Fruit fly (Drosophila melanogaster) whole organism, embryonic: ENCODE measurements around the gene ND-B17.

Experiments used
- Asciz ChIP-seq: fragments of 200-800 bp; sonication (Bioruptor generic); optimal IDR thresholded peaks from 2 replicates; lab custom pipeline; 2017; ENCODE audit warnings: missing biosample characterization, mild to moderate bottlenecking, missing genetic modification characterization, missing genetic modification reagents
- Blimp-1 ChIP-seq: fragments of 200-800 bp; sonication (Bioruptor generic); optimal IDR thresholded peaks from 3 replicates; lab custom pipeline; 2018; ENCODE audit warnings: missing biosample characterization, missing genetic modification characterization, mild to moderate bottlenecking, moderate library complexity, missing genetic modification reagents
- CG10321 ChIP-seq: fragments of 200-800 bp; sonication (Bioruptor generic); IDR thresholded peaks from 2 replicates; pipeline ENCODE4 v1.3.6; 2022; ENCODE audit warnings: missing biosample characterization, missing genetic modification characterization
- CG10543 ChIP-seq: fragments of 200-800 bp; sonication (Bioruptor generic); optimal IDR thresholded peaks from 3 replicates; lab custom pipeline; 2017; ENCODE audit warnings: missing biosample characterization, mild to moderate bottlenecking, missing genetic modification characterization, moderate library complexity
- CG10959 ChIP-seq: fragments of 200-800 bp; sonication (Bioruptor generic); IDR thresholded peaks from 2 replicates; pipeline ENCODE4 v1.3.6; 2022; ENCODE audit warnings: missing biosample characterization, missing genetic modification characterization
- CG11456 ChIP-seq: fragments of 200-800 bp; sonication (Bioruptor generic); IDR thresholded peaks from 3 replicates; pipeline ENCODE4 v1.3.6; 2022; ENCODE audit warnings: missing biosample characterization, missing genetic modification characterization
- CG11695 ChIP-seq: fragments of 200-800 bp; sonication (Bioruptor generic); IDR thresholded peaks from 3 replicates; pipeline ENCODE4 v1.3.6; 2022; ENCODE audit warnings: missing biosample characterization, missing genetic modification characterization
- CG13894 ChIP-seq: fragments of 200-800 bp; sonication (Bioruptor generic); optimal IDR thresholded peaks from 3 replicates; lab custom pipeline; 2018; ENCODE audit warnings: missing biosample characterization, mild to moderate bottlenecking, missing genetic modification characterization, moderate library complexity
- CG14441 ChIP-seq: fragments of 200-800 bp; sonication (Bioruptor generic); IDR thresholded peaks from 2 replicates; pipeline ENCODE4 v1.3.6; 2022; ENCODE audit warnings: missing biosample characterization, missing genetic modification characterization
- CG15011 ChIP-seq: fragments of 200-800 bp; sonication (Bioruptor generic); optimal IDR thresholded peaks from 3 replicates; lab custom pipeline; 2018; ENCODE audit warnings: missing biosample characterization, mild to moderate bottlenecking, missing genetic modification characterization
- CG15514 ChIP-seq: fragments of 200-800 bp; sonication (Bioruptor generic); optimal IDR thresholded peaks from 3 replicates; lab custom pipeline; 2017; ENCODE audit warnings: missing biosample characterization, missing genetic modification characterization, mild to moderate bottlenecking, moderate library complexity, missing genetic modification reagents
- CG16779 ChIP-seq: fragments of 200-800 bp; sonication (Bioruptor generic); IDR thresholded peaks from 2 replicates; pipeline ENCODE4 v1.3.6; 2022; ENCODE audit warnings: missing biosample characterization, missing genetic modification characterization
- CG17186 ChIP-seq: fragments of 200-800 bp; sonication (Bioruptor generic); optimal IDR thresholded peaks from 3 replicates; lab custom pipeline; 2017; ENCODE audit warnings: missing biosample characterization, missing genetic modification reagents, missing genetic modification characterization
- CG1792 ChIP-seq: fragments of 200-800 bp; sonication (Bioruptor generic); optimal IDR thresholded peaks from 2 replicates; lab custom pipeline; 2016; ENCODE audit warnings: missing biosample characterization, missing genetic modification characterization
- CG2875 ChIP-seq: fragments of 200-800 bp; sonication (Bioruptor generic); optimal IDR thresholded peaks from 2 replicates; lab custom pipeline; 2017; ENCODE audit warnings: missing biosample characterization, mild to moderate bottlenecking, missing genetic modification characterization, missing genetic modification reagents
- CG30431 ChIP-seq: fragments of 200-800 bp; sonication (Bioruptor generic); optimal IDR thresholded peaks from 2 replicates; lab custom pipeline; 2017; ENCODE audit warnings: missing biosample characterization, missing genetic modification characterization
- CG4707 ChIP-seq: fragments of 200-800 bp; sonication (Bioruptor generic); optimal IDR thresholded peaks from 2 replicates; lab custom pipeline; 2018; ENCODE audit warnings: missing biosample characterization, mild to moderate bottlenecking, missing genetic modification characterization, moderate library complexity
- CG4730 ChIP-seq: fragments of 200-800 bp; sonication (Bioruptor generic); IDR thresholded peaks from 2 replicates; pipeline ENCODE4 v1.3.6; 2022; ENCODE audit warnings: missing biosample characterization, missing genetic modification characterization
- CG4820 ChIP-seq: fragments of 200-800 bp; sonication (Bioruptor generic); optimal IDR thresholded peaks from 3 replicates; lab custom pipeline; 2016; ENCODE audit warnings: missing biosample characterization, missing genetic modification characterization
- CG4854 ChIP-seq: fragments of 200-800 bp; sonication (Bioruptor generic); optimal IDR thresholded peaks from 2 replicates; lab custom pipeline; 2016; ENCODE audit warnings: missing biosample characterization, missing genetic modification characterization, inconsistent platforms
- CG7839 ChIP-seq: fragments of 200-800 bp; sonication (Bioruptor generic); optimal IDR thresholded peaks from 3 replicates; lab custom pipeline; 2018; ENCODE audit warnings: missing biosample characterization, mild to moderate bottlenecking, missing genetic modification characterization, moderate library complexity
- CG8281 ChIP-seq: fragments of 200-800 bp; sonication (Bioruptor generic); optimal IDR thresholded peaks from 2 replicates; lab custom pipeline; 2018; ENCODE audit warnings: missing biosample characterization, mild to moderate bottlenecking, missing genetic modification characterization, moderate library complexity
- CG8765 ChIP-seq: fragments of 200-800 bp; sonication (Bioruptor generic); IDR thresholded peaks from 2 replicates; pipeline ENCODE4 v1.3.6; 2022; ENCODE audit warnings: missing biosample characterization, missing genetic modification characterization
- CHES-1-like ChIP-seq: fragments of 200-800 bp; sonication (Bioruptor generic); optimal IDR thresholded peaks from 2 replicates; lab custom pipeline; 2016; ENCODE audit warnings: missing biosample characterization, missing genetic modification characterization
- CTCF ChIP-seq: fragments of 200-800 bp; sonication (Bioruptor generic); optimal IDR thresholded peaks from 2 replicates; lab custom pipeline; 2017; ENCODE audit warnings: missing biosample characterization, mild to moderate bottlenecking, missing genetic modification characterization, moderate library complexity
- Doc2 ChIP-seq: fragments of 200-800 bp; sonication (Bioruptor generic); IDR thresholded peaks from 2 replicates; pipeline ENCODE4 v1.3.6; 2022; ENCODE audit warnings: missing biosample characterization, missing genetic modification characterization
- E2f2 ChIP-seq: fragments of 200-800 bp; sonication (Bioruptor generic); IDR thresholded peaks from 2 replicates; pipeline ENCODE4 v1.3.6; 2022; ENCODE audit warnings: missing biosample characterization, missing genetic modification characterization
- Meics ChIP-seq: fragments of 200-800 bp; sonication (Bioruptor generic); optimal IDR thresholded peaks from 2 replicates; lab custom pipeline; 2017; ENCODE audit warnings: missing biosample characterization, mild to moderate bottlenecking, missing genetic modification characterization
- NK7.1 ChIP-seq: fragments of 200-800 bp; sonication (Bioruptor generic); optimal IDR thresholded peaks from 3 replicates; lab custom pipeline; 2016; ENCODE audit warnings: missing biosample characterization, missing genetic modification characterization
- Nf-YB ChIP-seq: fragments of 200-800 bp; sonication (Bioruptor generic); optimal IDR thresholded peaks from 3 replicates; lab custom pipeline; 2019; ENCODE audit warnings: missing biosample characterization, mild to moderate bottlenecking, missing genetic modification characterization, moderate library complexity
- Scr ChIP-seq: fragments of 200-800 bp; sonication (Bioruptor generic); IDR thresholded peaks from 2 replicates; pipeline ENCODE4 v1.3.6; 2022; ENCODE audit warnings: missing biosample characterization, missing genetic modification characterization; ENCODE audit not compliant: partially characterized antibody
- Side ChIP-seq: fragments of 200-800 bp; sonication (Bioruptor generic); optimal IDR thresholded peaks from 2 replicates; lab custom pipeline; 2016; ENCODE audit warnings: missing biosample characterization, missing genetic modification characterization
- ash1 ChIP-seq: fragments of 200-800 bp; sonication (Bioruptor generic); optimal IDR thresholded peaks from 2 replicates; lab custom pipeline; 2018; ENCODE audit warnings: missing biosample characterization, mild to moderate bottlenecking, missing genetic modification characterization
- chinmo ChIP-seq: fragments of 200-800 bp; sonication (Bioruptor generic); IDR thresholded peaks from 4 replicates; pipeline ENCODE4 v1.3.6; 2022; ENCODE audit warnings: missing biosample characterization, missing genetic modification characterization; ENCODE audit not compliant: partially characterized antibody
- crc ChIP-seq: fragments of 200-800 bp; sonication (Bioruptor generic); optimal IDR thresholded peaks from 2 replicates; lab custom pipeline; 2016; ENCODE audit warnings: missing biosample characterization, missing genetic modification characterization
- croc ChIP-seq: fragments of 200-800 bp; sonication (Bioruptor generic); conservative IDR thresholded peaks from 3 replicates; pipeline ENCODE4 v1.3.6; 2022; ENCODE audit warnings: missing biosample characterization, missing genetic modification characterization
- dpn ChIP-seq, 2 experiments: fragments of 200-800 bp; sonication (Bioruptor generic); optimal IDR thresholded peaks; 3 replicates each; lab custom pipeline; 2016; ENCODE audit warnings: missing biosample characterization in 2 of 2, missing genetic modification characterization in 2 of 2
- ewg ChIP-seq: fragments of 200-800 bp; sonication (Bioruptor generic); optimal IDR thresholded peaks from 3 replicates; lab custom pipeline; 2017; ENCODE audit warnings: mild to moderate bottlenecking, missing biosample characterization, missing genetic modification reagents, missing genetic modification characterization
- gce ChIP-seq: fragments of 200-800 bp; sonication (Bioruptor generic); IDR thresholded peaks from 3 replicates; pipeline ENCODE4 v1.3.6; 2022; ENCODE audit warnings: missing biosample characterization, missing genetic modification characterization
- h ChIP-seq: fragments of >200 bp; optimal IDR thresholded peaks from 2 replicates; lab custom pipeline; 2017
- hbn ChIP-seq: fragments of 200-800 bp; sonication (Bioruptor generic); IDR thresholded peaks from 2 replicates; pipeline ENCODE4 v1.3.6; 2022; ENCODE audit warnings: missing biosample characterization, missing genetic modification characterization; ENCODE audit not compliant: partially characterized antibody
- insv ChIP-seq, 2 experiments: fragments of 200-800 bp; sonication (Bioruptor generic); optimal IDR thresholded peaks; 3 replicates each; lab custom pipeline; 2016 to 2018; ENCODE audit warnings: missing biosample characterization in 2 of 2, missing genetic modification characterization in 2 of 2
- lov ChIP-seq, 2 experiments: fragments of 200-800 bp in 1 of 2; fragments of >200 bp in 1 of 2; sonication (Bioruptor generic) in 1 of 2; IDR thresholded peaks in 1 of 2; optimal IDR thresholded peaks in 1 of 2; 2 replicates in 1 of 2; 3 replicates in 1 of 2; pipeline versions ENCODE4 v1.3.6 to Lab custom; 2017 to 2022; ENCODE audit warnings: missing biosample characterization in 1 of 2, missing genetic modification characterization in 1 of 2
- luna ChIP-seq: fragments of 200-800 bp; sonication (Bioruptor generic); optimal IDR thresholded peaks from 2 replicates; lab custom pipeline; 2016; ENCODE audit warnings: missing biosample characterization, missing genetic modification characterization
- p53 ChIP-seq: fragments of 200-800 bp; sonication (Bioruptor generic); optimal IDR thresholded peaks from 2 replicates; lab custom pipeline; 2016; ENCODE audit warnings: missing biosample characterization, missing genetic modification characterization
- psq ChIP-seq: fragments of 200-800 bp; sonication (Bioruptor generic); optimal IDR thresholded peaks from 2 replicates; lab custom pipeline; 2017; ENCODE audit warnings: missing biosample characterization, missing genetic modification characterization
- sisA ChIP-seq: fragments of 200-800 bp; sonication (Bioruptor generic); IDR thresholded peaks from 2 replicates; pipeline ENCODE4 v1.3.6; 2022; ENCODE audit warnings: missing biosample characterization, missing genetic modification characterization
- sqz ChIP-seq: fragments of 200-800 bp; sonication (Bioruptor generic); optimal IDR thresholded peaks from 3 replicates; lab custom pipeline; 2018; ENCODE audit warnings: missing biosample characterization, mild to moderate bottlenecking, missing genetic modification characterization
- tll ChIP-seq, 2 experiments: fragments of 200-800 bp in 1 of 2; fragments of >200 bp in 1 of 2; sonication (Bioruptor generic) in 1 of 2; optimal IDR thresholded peaks; 2 replicates each; lab custom pipeline; 2017 to 2019; ENCODE audit warnings: missing biosample characterization in 2 of 2, missing genetic modification characterization in 2 of 2, mild to moderate bottlenecking in 1 of 2, moderate library complexity in 1 of 2
- unc-4 ChIP-seq: fragments of 200-800 bp; sonication (Bioruptor generic); IDR thresholded peaks from 2 replicates; pipeline ENCODE4 v1.3.6; 2022; ENCODE audit warnings: missing biosample characterization, missing genetic modification characterization; ENCODE audit not compliant: partially characterized antibody
- usp ChIP-seq: fragments of >200 bp; optimal IDR thresholded peaks from 2 replicates; lab custom pipeline; 2017; ENCODE audit warnings: missing biosample characterization, missing genetic modification characterization

The ND-B17 gene

DNA sequence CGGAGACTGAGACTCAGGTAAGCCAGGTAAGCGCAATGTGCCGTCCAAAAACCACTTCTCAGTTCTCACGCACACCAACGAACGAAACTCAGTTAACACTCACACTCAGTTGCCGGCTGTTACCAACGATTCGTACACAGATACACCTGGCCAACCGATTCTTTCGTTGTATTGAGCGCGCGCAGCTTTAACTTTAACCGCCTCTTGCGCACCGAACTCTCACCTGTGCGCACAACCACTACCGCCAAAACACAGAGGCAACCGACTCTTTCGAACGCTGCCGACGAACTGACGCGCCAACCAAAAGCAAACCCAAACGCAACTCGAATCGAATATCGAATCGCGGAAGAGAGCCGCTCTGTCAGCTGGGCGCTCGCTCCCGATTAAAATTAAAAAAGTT lies 11.6 kb upstream of the ND-B17 start, which contains the start of gene Gli (continued):
- TF ChIP-seq Side (GFP tag; lab: Kevin White, UChicago), result peak; percentile 61
- TF ChIP-seq tll (GFP tag; optimal IDR thresholded peaks at IDR 0.05; lab: Kevin White, UChicago), result no peak
- peak; percentile 98 for TF ChIP-seq chinmo (GFP tag; lab: Robert Waterston, UW)
- no peak for TF ChIP-seq sqz (GFP tag; lab: Kevin White, UChicago)
- TF ChIP-seq CG15011 (GFP tag; lab: Kevin White, UChicago), result no peak
- TF ChIP-seq CG4730 (GFP tag; lab: Robert Waterston, UW), result no peak
- TF ChIP-seq CG8765 (GFP tag; lab: Robert Waterston, UW), result 0 out of 2 replicates have a peak, but pooled peaks have one; percentile 26
- TF ChIP-seq CHES-1-like (GFP tag; lab: Kevin White, UChicago), result no peak
- no peak for TF ChIP-seq Blimp-1 (GFP tag; lab: Kevin White, UChicago)
- no peak for TF ChIP-seq CG4707
- no peak for TF ChIP-seq lov (optimal IDR thresholded peaks at IDR 0.05; lab: Kevin White, UChicago)
- no peak for TF ChIP-seq lov (GFP tag; IDR thresholded peaks at IDR 0.05; lab: Robert Waterston, UW)
- no peak for TF ChIP-seq sisA (GFP tag; lab: Robert Waterston, UW)
- TF ChIP-seq CG11456 (GFP tag; lab: Robert Waterston, UW), result peak; percentile 54; the same call in 2 of the 3 replicates
- no peak for TF ChIP-seq CG14441 (GFP tag; lab: Robert Waterston, UW)
- TF ChIP-seq dpn (GFP tag; optimal IDR thresholded peaks at IDR 0.05; lab: Kevin White, UChicago), result peak in 1 of 2 experiments; percentile 58
- no peak for TF ChIP-seq CG4820 (GFP tag; lab: Kevin White, UChicago)
- no peak for TF ChIP-seq croc (GFP tag; lab: Robert Waterston, UW)
- no peak for TF ChIP-seq ash1 (GFP tag; lab: Kevin White, UChicago)
- no peak for TF ChIP-seq CG30431 (GFP tag; lab: Kevin White, UChicago)
- TF ChIP-seq unc-4 (GFP tag; lab: Robert Waterston, UW), result peak; percentile 52
- TF ChIP-seq Scr (GFP tag; lab: Robert Waterston, UW), result peak; percentile 48; the same call in 1 of the 2 replicates
- no peak for TF ChIP-seq NK7.1
- TF ChIP-seq CG10543 (GFP tag; lab: Kevin White, UChicago), result peak; percentile 78
- no peak for TF ChIP-seq psq
- TF ChIP-seq gce, result 0 out of 3 replicates have a peak, but pooled peaks have one; percentile 53
- no peak for TF ChIP-seq CG17186 (GFP tag; lab: Kevin White, UChicago)
- TF ChIP-seq CG7839, result no peak
- no peak for TF ChIP-seq h (lab: Kevin White, UChicago)
- no peak for TF ChIP-seq usp
- TF ChIP-seq CG10321 (GFP tag; lab: Robert Waterston, UW), result no peak; the same call in 1 of the 2 replicates
- TF ChIP-seq crc (GFP tag; lab: Kevin White, UChicago), result no peak
- TF ChIP-seq insv (GFP tag; optimal IDR thresholded peaks at IDR 0.05; lab: Kevin White, UChicago), result peak in 1 of 2 experiments; percentile 6
- no peak for TF ChIP-seq Asciz (GFP tag; lab: Kevin White, UChicago)
- TF ChIP-seq CG1792 (GFP tag; lab: Kevin White, UChicago), result peak; percentile 22
- TF ChIP-seq E2f2, result peak; percentile 46
- TF ChIP-seq Meics, result no peak
- TF ChIP-seq CG13894 (tag; lab: Kevin White, UChicago), result peak; percentile 77
- no peak for TF ChIP-seq CTCF
- 0 out of 2 replicates have a peak, but pooled peaks have one; percentile 17 for TF ChIP-seq CG10959
- TF ChIP-seq CG4854 (GFP tag; lab: Kevin White, UChicago), result no peak
- no peak for TF ChIP-seq luna
- TF ChIP-seq CG16779 (GFP tag; lab: Robert Waterston, UW), result no peak
- TF ChIP-seq CG15514 (GFP tag; lab: Kevin White, UChicago), result peak; percentile 55
- TF ChIP-seq p53 (GFP tag; lab: Kevin White, UChicago), result no peak
- TF ChIP-seq CG8281 (tag; lab: Kevin White, UChicago), result no peak
- TF ChIP-seq Doc2, result no peak
- TF ChIP-seq Nf-YB, result no peak
- TF ChIP-seq CG2875, result no peak
- TF ChIP-seq CG11695 (GFP tag; lab: Robert Waterston, UW), result 0 out of 3 replicates have a peak, but pooled peaks have one; percentile 28
- peak; percentile 79 for TF ChIP-seq ewg (GFP tag; lab: Kevin White, UChicago)
- no peak for TF ChIP-seq hbn (GFP tag; lab: Robert Waterston, UW)
